Fruit fly (Drosophila melanogaster) whole organism, embryonic: ENCODE data around the gene Gale.

Experiments used
- Aef1 ChIP-seq: fragments of 200-800 bp; sonication (Bioruptor generic); IDR thresholded peaks from 3 replicates; pipeline ENCODE4 v1.3.6; 2022; ENCODE audit warnings: missing biosample characterization, missing genetic modification characterization
- BtbVII ChIP-seq: fragments of 200-800 bp; sonication (Bioruptor generic); optimal IDR thresholded peaks from 3 replicates; lab custom pipeline; 2017; ENCODE audit warnings: missing biosample characterization, mild to moderate bottlenecking, missing genetic modification characterization
- Bteb2 ChIP-seq: fragments of 200-800 bp; sonication (Bioruptor generic); optimal IDR thresholded peaks from 2 replicates; lab custom pipeline; 2016; ENCODE audit warnings: missing biosample characterization, missing genetic modification characterization
- CG1024 ChIP-seq: fragments of 200-800 bp; sonication (Bioruptor generic); IDR thresholded peaks from 2 replicates; pipeline ENCODE4 v1.3.6; 2022; ENCODE audit warnings: missing biosample characterization, missing genetic modification characterization
- CG10321 ChIP-seq: fragments of 200-800 bp; sonication (Bioruptor generic); IDR thresholded peaks from 2 replicates; pipeline ENCODE4 v1.3.6; 2022; ENCODE audit warnings: missing biosample characterization, missing genetic modification characterization
- CG11560 ChIP-seq: fragments of 200-800 bp; sonication (Bioruptor generic); IDR thresholded peaks from 3 replicates; pipeline ENCODE4 v1.3.6; 2022; ENCODE audit warnings: missing biosample characterization, missing genetic modification characterization
- CG12236 ChIP-seq: fragments of 200-800 bp; sonication (Bioruptor generic); optimal IDR thresholded peaks from 2 replicates; lab custom pipeline; 2016; ENCODE audit warnings: missing biosample characterization, missing genetic modification characterization
- CG12391 ChIP-seq: fragments of 200-800 bp; sonication (Bioruptor generic); optimal IDR thresholded peaks from 3 replicates; lab custom pipeline; 2018; ENCODE audit warnings: missing biosample characterization, mild to moderate bottlenecking, missing genetic modification characterization, moderate library complexity
- CG15011 ChIP-seq: fragments of 200-800 bp; sonication (Bioruptor generic); optimal IDR thresholded peaks from 3 replicates; lab custom pipeline; 2018; ENCODE audit warnings: missing biosample characterization, mild to moderate bottlenecking, missing genetic modification characterization
- CG16815 ChIP-seq: fragments of 200-800 bp; sonication (Bioruptor generic); optimal IDR thresholded peaks from 3 replicates; lab custom pipeline; 2017; ENCODE audit warnings: missing biosample characterization, mild to moderate bottlenecking, missing genetic modification characterization
- CG17328 ChIP-seq: fragments of 200-800 bp; sonication (Bioruptor generic); IDR thresholded peaks from 2 replicates; pipeline ENCODE4 v1.3.6; 2022; ENCODE audit warnings: missing biosample characterization, missing genetic modification characterization
- CG17359 ChIP-seq: fragments of 200-800 bp; sonication (Bioruptor generic); optimal IDR thresholded peaks from 3 replicates; lab custom pipeline; 2018; ENCODE audit warnings: missing biosample characterization, mild to moderate bottlenecking, missing genetic modification characterization, moderate library complexity
- CG17612 ChIP-seq: fragments of 200-800 bp; sonication (Bioruptor generic); IDR thresholded peaks from 2 replicates; pipeline ENCODE4 v1.3.6; 2022; ENCODE audit warnings: missing biosample characterization, missing genetic modification characterization
- CG18619 ChIP-seq: fragments of 200-800 bp; sonication (Bioruptor generic); optimal IDR thresholded peaks from 3 replicates; lab custom pipeline; 2017; ENCODE audit warnings: missing biosample characterization, mild to moderate bottlenecking, missing genetic modification characterization
- CG30431 ChIP-seq: fragments of 200-800 bp; sonication (Bioruptor generic); optimal IDR thresholded peaks from 2 replicates; lab custom pipeline; 2017; ENCODE audit warnings: missing biosample characterization, missing genetic modification characterization
- CG34224 ChIP-seq: fragments of 200-800 bp; sonication (Bioruptor generic); IDR thresholded peaks from 3 replicates; pipeline ENCODE4 v1.3.6; 2022; ENCODE audit warnings: missing biosample characterization, missing genetic modification characterization; ENCODE audit not compliant: partially characterized antibody
- CG4404 ChIP-seq: fragments of 200-800 bp; sonication (Bioruptor generic); IDR thresholded peaks from 2 replicates; pipeline ENCODE4 v1.3.6; 2022; ENCODE audit warnings: missing biosample characterization, missing genetic modification characterization
- CG4617 ChIP-seq: fragments of 200-800 bp; sonication (Bioruptor generic); optimal IDR thresholded peaks from 3 replicates; lab custom pipeline; 2016; ENCODE audit warnings: missing biosample characterization, missing genetic modification characterization, borderline replicate concordance
- CG8281 ChIP-seq: fragments of 200-800 bp; sonication (Bioruptor generic); optimal IDR thresholded peaks from 2 replicates; lab custom pipeline; 2018; ENCODE audit warnings: missing biosample characterization, mild to moderate bottlenecking, missing genetic modification characterization, moderate library complexity
- CkIIα-i1 ChIP-seq: fragments of 200-800 bp; sonication (Bioruptor generic); IDR thresholded peaks from 2 replicates; pipeline ENCODE4 v1.3.6; 2022; ENCODE audit warnings: missing biosample characterization, missing genetic modification characterization
- Ets65A ChIP-seq: fragments of 200-800 bp; sonication (Bioruptor generic); peaks from one replicate; lab custom pipeline; 2016; ENCODE audit warnings: missing biosample characterization, missing genetic modification characterization
- HLH54F ChIP-seq: fragments of 200-800 bp; sonication (Bioruptor generic); optimal IDR thresholded peaks from 3 replicates; lab custom pipeline; 2016; ENCODE audit warnings: missing biosample characterization, missing genetic modification characterization
- Hmx ChIP-seq: fragments of 200-800 bp; sonication (Bioruptor generic); optimal IDR thresholded peaks from 2 replicates; lab custom pipeline; 2016; ENCODE audit warnings: missing biosample characterization, missing genetic modification characterization
- Hr78 ChIP-seq, 2 experiments: fragments of 200-800 bp in 1 of 2; fragments of >200 bp in 1 of 2; sonication (Bioruptor generic) in 1 of 2; optimal IDR thresholded peaks; 2 replicates each; lab custom pipeline; 2017 to 2019; ENCODE audit warnings: missing biosample characterization in 2 of 2, missing genetic modification characterization in 2 of 2, mild to moderate bottlenecking in 1 of 2, moderate library complexity in 1 of 2
- Lim3 ChIP-seq: fragments of 200-800 bp; sonication (Bioruptor generic); IDR thresholded peaks from 2 replicates; pipeline ENCODE4 v1.3.6; 2022; ENCODE audit warnings: missing biosample characterization, missing genetic modification characterization
- MESR4 ChIP-seq: fragments of 200-800 bp; sonication (Bioruptor generic); optimal IDR thresholded peaks from 2 replicates; lab custom pipeline; 2018; ENCODE audit warnings: missing biosample characterization, mild to moderate bottlenecking, missing genetic modification characterization, moderate library complexity
- Mrtf ChIP-seq: fragments of 200-800 bp; sonication (Bioruptor generic); IDR thresholded peaks from 3 replicates; pipeline ENCODE4 v1.3.6; 2022; ENCODE audit warnings: missing biosample characterization, missing genetic modification characterization
- Neu2 ChIP-seq: fragments of 200-800 bp; sonication (Bioruptor generic); optimal IDR thresholded peaks from 3 replicates; lab custom pipeline; 2016; ENCODE audit warnings: missing biosample characterization, missing genetic modification characterization, borderline replicate concordance
- Ssrp ChIP-seq: fragments of 200-800 bp; sonication (Bioruptor generic); optimal IDR thresholded peaks from 2 replicates; lab custom pipeline; 2018; ENCODE audit warnings: missing biosample characterization, mild to moderate bottlenecking, missing genetic modification characterization, moderate library complexity
- Usf ChIP-seq: fragments of 200-800 bp; sonication (Bioruptor generic); optimal IDR thresholded peaks from 2 replicates; lab custom pipeline; 2017; ENCODE audit warnings: missing genotype, missing biosample characterization, missing genetic modification characterization
- ase ChIP-seq: fragments of 200-800 bp; sonication (Bioruptor generic); IDR thresholded peaks from 3 replicates; pipeline ENCODE4 v1.3.6; 2022; ENCODE audit warnings: missing biosample characterization, missing genetic modification characterization
- ash1 ChIP-seq: fragments of 200-800 bp; sonication (Bioruptor generic); optimal IDR thresholded peaks from 2 replicates; lab custom pipeline; 2018; ENCODE audit warnings: missing biosample characterization, mild to moderate bottlenecking, missing genetic modification characterization
- crc ChIP-seq: fragments of 200-800 bp; sonication (Bioruptor generic); optimal IDR thresholded peaks from 2 replicates; lab custom pipeline; 2016; ENCODE audit warnings: missing biosample characterization, missing genetic modification characterization
- crp ChIP-seq, 2 experiments: fragments of 200-800 bp; sonication (Bioruptor generic); optimal IDR thresholded peaks; 2 replicates in 1 of 2; 3 replicates in 1 of 2; lab custom pipeline; 2017; ENCODE audit warnings: missing biosample characterization in 2 of 2, missing genetic modification characterization in 2 of 2, mild to moderate bottlenecking in 1 of 2, moderate library complexity in 1 of 2
- emc ChIP-seq: fragments of 200-800 bp; sonication (Bioruptor generic); optimal IDR thresholded peaks from 2 replicates; lab custom pipeline; 2016; ENCODE audit warnings: missing biosample characterization, missing genetic modification characterization
- esg ChIP-seq: fragments of 200-800 bp; sonication (Bioruptor generic); conservative IDR thresholded peaks from 2 replicates; pipeline ENCODE4 v1.3.6; 2022; ENCODE audit warnings: missing biosample characterization, missing genetic modification characterization
- fd102C ChIP-seq: fragments of 200-800 bp; sonication (Bioruptor generic); optimal IDR thresholded peaks from 2 replicates; lab custom pipeline; 2018; ENCODE audit warnings: missing biosample characterization, mild to moderate bottlenecking, missing genetic modification characterization, moderate library complexity
- gce ChIP-seq: fragments of 200-800 bp; sonication (Bioruptor generic); IDR thresholded peaks from 3 replicates; pipeline ENCODE4 v1.3.6; 2022; ENCODE audit warnings: missing biosample characterization, missing genetic modification characterization
- gfzf ChIP-seq: fragments of 200-800 bp; sonication (Bioruptor generic); optimal IDR thresholded peaks from 2 replicates; lab custom pipeline; 2016; ENCODE audit warnings: missing biosample characterization, mild to moderate bottlenecking, missing genetic modification characterization, moderate library complexity
- hb ChIP-seq: fragments of 200-800 bp; sonication (Bioruptor generic); IDR thresholded peaks from 3 replicates; pipeline ENCODE4 v1.3.6; 2022; ENCODE audit warnings: missing biosample characterization, missing genetic modification characterization; ENCODE audit not compliant: partially characterized antibody
- hkb ChIP-seq, 2 experiments: fragments of 200-800 bp in 1 of 2; fragments of >200 bp in 1 of 2; sonication (Bioruptor generic) in 1 of 2; IDR thresholded peaks in 1 of 2; optimal IDR thresholded peaks in 1 of 2; 2 replicates each; pipeline versions ENCODE4 v1.3.6 to Lab custom; 2017 to 2022; ENCODE audit warnings: missing biosample characterization in 1 of 2, missing genetic modification characterization in 1 of 2
- insv ChIP-seq, 2 experiments: fragments of 200-800 bp; sonication (Bioruptor generic); optimal IDR thresholded peaks; 3 replicates each; lab custom pipeline; 2016 to 2018; ENCODE audit warnings: missing biosample characterization in 2 of 2, missing genetic modification characterization in 2 of 2
- p53 ChIP-seq: fragments of 200-800 bp; sonication (Bioruptor generic); optimal IDR thresholded peaks from 2 replicates; lab custom pipeline; 2016; ENCODE audit warnings: missing biosample characterization, missing genetic modification characterization
- pfk ChIP-seq: fragments of 200-800 bp; sonication (Bioruptor generic); optimal IDR thresholded peaks from 2 replicates; lab custom pipeline; 2018; ENCODE audit warnings: missing biosample characterization, mild to moderate bottlenecking, missing genetic modification characterization, moderate library complexity
- phol ChIP-seq: fragments of 200-800 bp; sonication (Bioruptor generic); optimal IDR thresholded peaks from 3 replicates; lab custom pipeline; 2018; ENCODE audit warnings: missing biosample characterization, mild to moderate bottlenecking, missing genetic modification characterization, moderate library complexity
- sna ChIP-seq: fragments of 200-800 bp; sonication (Bioruptor generic); IDR thresholded peaks from 2 replicates; pipeline ENCODE4 v1.3.6; 2022; ENCODE audit warnings: missing biosample characterization, missing genetic modification characterization; ENCODE audit not compliant: partially characterized antibody
- ssp ChIP-seq: fragments of 200-800 bp; sonication (Bioruptor generic); IDR thresholded peaks from 2 replicates; pipeline ENCODE4 v1.3.6; 2022; ENCODE audit warnings: missing biosample characterization, missing genetic modification characterization
- stwl ChIP-seq: fragments of 200-800 bp; sonication (Bioruptor generic); optimal IDR thresholded peaks from 3 replicates; lab custom pipeline; 2018; ENCODE audit warnings: missing biosample characterization, mild to moderate bottlenecking, missing genetic modification characterization, moderate library complexity
- zen ChIP-seq: fragments of 200-800 bp; sonication (Bioruptor generic); optimal IDR thresholded peaks from 3 replicates; lab custom pipeline; 2018; ENCODE audit warnings: missing biosample characterization, mild to moderate bottlenecking, missing genetic modification characterization, moderate library complexity
- zfh1 ChIP-seq: fragments of 200-800 bp; sonication (Bioruptor generic); IDR thresholded peaks from 3 replicates; pipeline ENCODE4 v1.3.6; 2022; ENCODE audit warnings: missing biosample characterization, missing genetic modification characterization

Gale gene

DNA sequence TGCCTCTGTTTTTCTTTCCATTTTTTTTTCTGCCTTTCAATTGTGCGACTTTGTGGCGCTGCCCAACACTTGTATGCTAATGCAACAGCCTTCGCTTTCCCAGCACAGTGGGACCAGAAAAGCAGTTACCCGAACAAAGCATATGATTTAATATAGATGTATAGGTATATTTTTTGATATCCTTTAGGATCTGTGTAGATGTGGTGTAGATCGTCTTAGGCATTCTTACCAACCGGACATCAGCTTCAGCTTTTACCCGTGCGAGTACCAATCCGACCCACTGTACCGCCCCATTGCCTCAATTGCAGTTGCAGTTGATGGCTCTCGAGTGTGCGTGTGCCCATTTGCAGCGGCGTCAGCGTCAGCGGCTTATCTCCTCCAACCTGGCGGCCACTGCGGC, 11.9 kb upstream of the Gale start (continued):
- TF ChIP-seq CG16815 (GFP tag; lab: Kevin White, UChicago), result peak; percentile 55
- peak; percentile 63 for TF ChIP-seq esg
- peak; percentile 59 for TF ChIP-seq CG30431
- no peak for TF ChIP-seq CG11560 (tag; lab: Robert Waterston, UW)
- no peak for TF ChIP-seq CG12236
- TF ChIP-seq gce (GFP tag; lab: Robert Waterston, UW), result peak; percentile 71; the same call in 1 of the 3 replicates
- no peak for TF ChIP-seq pfk (GFP tag; lab: Kevin White, UChicago)
- peak; percentile 14 for TF ChIP-seq stwl (tag; lab: Kevin White, UChicago)
- no peak for TF ChIP-seq MESR4
- TF ChIP-seq Aef1 (GFP tag; lab: Robert Waterston, UW), result no peak
- TF ChIP-seq crp (GFP tag; optimal IDR thresholded peaks at IDR 0.05; lab: Kevin White, UChicago), result peak in 1 of 2 experiments; percentile 19
- TF ChIP-seq sna, result no peak
- TF ChIP-seq ase (GFP tag; lab: Robert Waterston, UW), result peak; percentile 60; the same call in 1 of the 3 replicates
- TF ChIP-seq hb, result no peak
- TF ChIP-seq zen (tag; lab: Kevin White, UChicago), result peak; percentile 49
- no peak for TF ChIP-seq gfzf (GFP tag; lab: Kevin White, UChicago)
- TF ChIP-seq zfh1 (GFP tag; lab: Robert Waterston, UW), result peak; percentile 90
- no peak for TF ChIP-seq CG10321 (GFP tag; lab: Robert Waterston, UW)
- peak; percentile 5 for TF ChIP-seq CG8281 (tag; lab: Kevin White, UChicago)
- TF ChIP-seq Bteb2 (GFP tag; lab: Kevin White, UChicago), result peak; percentile 16
- TF ChIP-seq p53, result no peak
- peak; percentile 72; the same call in 2 of the 3 replicates for TF ChIP-seq Mrtf
- no peak for TF ChIP-seq CG4617 (GFP tag; lab: Kevin White, UChicago)
- no peak for TF ChIP-seq Usf (GFP tag; lab: Kevin White, UChicago)
- TF ChIP-seq hkb (optimal IDR thresholded peaks at IDR 0.05; lab: Kevin White, UChicago), result no peak
- TF ChIP-seq hkb (GFP tag; IDR thresholded peaks at IDR 0.05; lab: Robert Waterston, UW), result peak; percentile 68
- TF ChIP-seq CG17328, result peak; percentile 82
- TF ChIP-seq emc (GFP tag; lab: Kevin White, UChicago), result no peak
- TF ChIP-seq Neu2, result no peak
- no peak for TF ChIP-seq CG15011 (GFP tag; lab: Kevin White, UChicago)
- no peak for TF ChIP-seq CkIIα-i1 (GFP tag; lab: Robert Waterston, UW)
- TF ChIP-seq ssp (GFP tag; lab: Robert Waterston, UW), result peak; percentile 50; the same call in 1 of the 2 replicates
- TF ChIP-seq Ets65A, result peak; percentile 3
- no peak for TF ChIP-seq Hmx (GFP tag; lab: Kevin White, UChicago)
- TF ChIP-seq HLH54F (GFP tag; lab: Kevin White, UChicago), result peak; percentile 36
- no peak for TF ChIP-seq insv (GFP tag; optimal IDR thresholded peaks at IDR 0.05; lab: Kevin White, UChicago)
- TF ChIP-seq crc, result no peak
- no peak for TF ChIP-seq ash1 (GFP tag; lab: Kevin White, UChicago)
- TF ChIP-seq Hr78 (GFP tag; optimal IDR thresholded peaks at IDR 0.05; lab: Kevin White, UChicago), result no peak
- TF ChIP-seq BtbVII, result peak; percentile 21
- TF ChIP-seq CG1024 (GFP tag; lab: Robert Waterston, UW), result peak; percentile 46; the same call in 1 of the 2 replicates
- TF ChIP-seq CG17612, result peak; percentile 26; the same call in 1 of the 2 replicates
- TF ChIP-seq CG34224 (GFP tag; lab: Robert Waterston, UW), result no peak
- TF ChIP-seq phol (tag; lab: Kevin White, UChicago), result peak; percentile 79
- TF ChIP-seq CG12391 (tag; lab: Kevin White, UChicago), result peak; percentile 60
- no peak for TF ChIP-seq fd102C (GFP tag; lab: Kevin White, UChicago)
- TF ChIP-seq CG4404 (GFP tag; lab: Robert Waterston, UW), result peak; percentile 63
- TF ChIP-seq Lim3 (GFP tag; lab: Robert Waterston, UW), result no peak
- peak; percentile 40 for TF ChIP-seq CG18619 (GFP tag; lab: Kevin White, UChicago)
- TF ChIP-seq CG17359 (tag; lab: Kevin White, UChicago), result peak; percentile 75
- TF ChIP-seq Ssrp (tag; lab: Kevin White, UChicago), result peak; percentile 61
